Worm (Caenorhabditis elegans): Measurements from ENCODE around the gene F39C12.1.
A peak's percentile ranks its signal among the peaks of the same experiment; 100 is the strongest.

F39C12.1 gene

DNA sequence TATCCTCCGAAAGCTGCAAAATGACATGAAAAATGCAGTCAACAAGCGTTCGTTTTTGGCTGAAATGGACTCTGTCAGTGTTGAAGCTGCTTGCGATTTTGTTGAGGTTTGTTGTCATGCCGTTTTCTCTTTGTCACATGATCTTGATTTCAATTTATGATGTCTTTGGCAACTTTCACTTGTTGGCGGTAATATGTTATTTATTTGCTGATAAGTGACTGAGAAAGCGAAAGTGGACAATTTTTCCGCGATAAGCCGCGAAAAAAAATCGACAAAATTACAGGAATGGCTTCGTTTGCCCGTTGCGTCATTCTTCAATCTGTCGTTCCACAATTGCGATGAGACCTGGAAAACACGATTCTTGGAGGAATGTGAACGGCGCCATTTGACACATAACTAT lies 57.7 kb downstream of the F39C12.1 start:
- TF ChIP-seq sox-4 (tag; optimal IDR thresholded peaks at IDR 0.05), result no peak
- TF ChIP-seq hlh-30 (tag; optimal IDR thresholded peaks at IDR 0.05; ENCODE audit: insufficient read depth), result peak; percentile 26

DNA sequence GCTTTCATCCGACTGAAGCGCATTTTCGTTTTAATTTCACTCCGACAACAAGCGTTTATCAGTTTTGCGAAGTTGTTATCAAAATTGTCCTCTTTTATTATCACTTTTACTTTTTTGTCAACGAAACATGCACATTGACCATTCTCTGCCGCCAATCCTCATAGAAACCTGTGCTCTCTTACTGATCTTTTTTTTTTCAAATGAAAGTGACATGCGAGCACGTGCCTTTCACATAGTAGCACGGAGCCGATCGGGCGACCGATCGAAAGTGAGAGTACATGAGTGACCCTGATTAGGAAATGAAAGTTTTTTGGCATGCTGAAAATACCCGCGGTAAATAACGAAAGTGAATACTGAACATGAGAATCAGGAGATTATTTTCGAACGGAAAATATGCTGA lies 58.9 kb downstream of the F39C12.1 start:
- TF ChIP-seq nhr-11 (tag; optimal IDR thresholded peaks at IDR 0.05) (no peak), dve-1 (tag; optimal IDR thresholded peaks at IDR 0.05) (no peak), K02D7.2 (tag; optimal IDR thresholded peaks at IDR 0.05) (no peak), unc-42 (tag; optimal IDR thresholded peaks at IDR 0.05) (no peak), lin-11 (tag; optimal IDR thresholded peaks at IDR 0.05) (no peak), elt-2 (tag; optimal IDR thresholded peaks at IDR 0.05) (peak; percentile 75), dmd-4 (tag; optimal IDR thresholded peaks at IDR 0.05; ENCODE audit: borderline replicate concordance) (no peak), odd-2 (tag; optimal IDR thresholded peaks at IDR 0.05) (no peak), pqm-1 (tag; optimal IDR thresholded peaks at IDR 0.05) (peak; percentile 19), ceh-31 (tag; optimal IDR thresholded peaks at IDR 0.05) (no peak), ref-2 (tag; optimal IDR thresholded peaks at IDR 0.05) (no peak), nhr-232 (tag; optimal IDR thresholded peaks at IDR 0.05) (no peak), eyg-1 (tag; optimal IDR thresholded peaks at IDR 0.05) (no peak)

DNA sequence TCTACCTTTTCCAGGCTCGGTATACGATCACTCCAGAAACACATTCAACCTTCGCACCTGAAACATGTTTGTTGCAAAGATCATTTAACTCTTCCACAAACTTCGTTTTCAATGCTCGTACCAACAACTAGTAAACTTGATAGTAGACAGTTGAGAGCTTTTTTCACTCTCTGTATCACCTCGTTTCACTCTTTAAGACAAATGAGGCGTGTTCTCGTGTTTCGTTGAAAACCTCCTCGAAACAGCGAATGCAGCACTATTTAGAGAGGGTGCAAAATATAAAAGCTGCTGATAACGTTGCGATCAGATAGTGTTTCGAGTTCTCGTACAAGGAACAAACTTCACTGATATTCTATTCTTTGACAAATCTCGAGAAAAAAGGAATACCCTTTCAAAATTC lies 60.0 kb downstream of the F39C12.1 start, which contains the start of gene F43C9.1:
F43C9.1 (plus strand) TSS at position 301 of the 400 bp plus-strand sequence.
- TF ChIP-seq ref-2 (tag; optimal IDR thresholded peaks at IDR 0.05) (no peak), pax-1 (tag; optimal IDR thresholded peaks at IDR 0.05) (no peak), gmeb-2 (tag; optimal IDR thresholded peaks at IDR 0.05) (no peak), lim-6 (tag; optimal IDR thresholded peaks at IDR 0.05) (no peak), F13H6.1 (tag; optimal IDR thresholded peaks at IDR 0.05) (no peak), lin-11 (tag; optimal IDR thresholded peaks at IDR 0.05) (no peak), dmd-4 (tag; optimal IDR thresholded peaks at IDR 0.05; ENCODE audit: borderline replicate concordance) (no peak)

DNA sequence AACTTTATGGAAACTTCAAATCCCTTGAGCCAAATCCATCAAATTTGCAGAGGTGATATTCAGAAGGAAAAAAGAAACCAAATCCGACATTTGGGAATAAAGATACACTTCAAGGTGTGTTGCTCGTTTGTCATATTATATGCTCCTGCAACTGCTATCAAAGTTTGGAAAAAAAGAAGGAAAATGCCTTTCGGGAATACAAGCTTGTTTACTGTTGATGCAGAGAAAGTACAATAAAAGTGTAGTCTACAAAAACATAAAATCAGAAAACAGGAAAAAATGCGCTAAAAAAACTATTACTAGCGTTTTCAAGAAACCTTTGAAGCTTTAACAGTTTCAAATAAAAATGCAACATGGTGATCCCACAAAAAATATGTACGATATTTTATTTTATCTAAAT lies 62.4 kb downstream of the F39C12.1 start:
- TF ChIP-seq ama-1 (optimal IDR thresholded peaks at IDR 0.05), result no peak
- TF ChIP-seq hlh-8 (tag; optimal IDR thresholded peaks at IDR 0.05), result no peak
- TF ChIP-seq pha-4 (tag; optimal IDR thresholded peaks at IDR 0.05), result no peak
- TF ChIP-seq tbx-2 (tag; optimal IDR thresholded peaks at IDR 0.05), result no peak
- TF ChIP-seq ceh-30 (tag; optimal IDR thresholded peaks at IDR 0.05), result no peak
- no peak for TF ChIP-seq ceh-22 (tag; optimal IDR thresholded peaks at IDR 0.05)

DNA sequence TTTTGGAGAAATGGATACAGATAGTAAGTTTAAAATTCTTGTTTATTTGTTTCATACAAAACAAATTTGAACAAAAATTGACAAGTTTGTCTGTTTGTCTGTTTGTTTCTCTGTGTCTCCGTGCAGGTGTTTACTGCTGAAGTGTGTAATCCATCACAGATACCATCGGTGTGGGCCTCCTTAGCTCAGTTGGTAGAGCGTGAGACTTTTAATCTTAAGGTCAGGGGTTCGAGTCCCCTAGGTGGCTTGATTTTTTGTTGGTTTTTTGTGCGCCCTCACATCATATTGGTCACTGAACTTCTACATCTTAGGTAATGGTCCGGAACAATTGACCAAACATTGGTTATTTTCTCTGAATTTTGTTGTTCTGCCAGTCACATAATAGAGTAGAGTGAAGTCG lies 64.0 kb downstream of the F39C12.1 start:
- peak; percentile 60 for TF ChIP-seq elt-2 (tag; optimal IDR thresholded peaks at IDR 0.05)
- no peak for TF ChIP-seq F13H6.1 (tag; optimal IDR thresholded peaks at IDR 0.05)
- no peak for TF ChIP-seq pax-1 (tag; optimal IDR thresholded peaks at IDR 0.05)
- TF ChIP-seq unc-3 (GFP tag; conservative IDR thresholded peaks at IDR 0.05), result peak; percentile 47; the same call in 1 of the 2 replicates
- no peak for TF ChIP-seq unc-3 (tag; optimal IDR thresholded peaks at IDR 0.05)
- TF ChIP-seq dve-1 (tag; optimal IDR thresholded peaks at IDR 0.05), result peak; percentile 52
- peak; percentile 18 for TF ChIP-seq pat-9 (tag; optimal IDR thresholded peaks at IDR 0.05)
- TF ChIP-seq ceh-19 (GFP tag; optimal IDR thresholded peaks at IDR 0.05), result no peak
- TF ChIP-seq sox-2 (GFP tag; IDR thresholded peaks at IDR 0.05), result peak; percentile 3; the same call in 1 of the 2 replicates
- TF ChIP-seq rnt-1 (tag; optimal IDR thresholded peaks at IDR 0.05), result no peak
- no peak for TF ChIP-seq sox-4 (tag; optimal IDR thresholded peaks at IDR 0.05)
- peak; percentile 44 for TF ChIP-seq nhr-232 (tag; optimal IDR thresholded peaks at IDR 0.05)
- TF ChIP-seq sdc-2 (tag; optimal IDR thresholded peaks at IDR 0.05), result peak; percentile 31
- peak; percentile 21 for TF ChIP-seq fax-1 (tag; optimal IDR thresholded peaks at IDR 0.05)
- no peak for TF ChIP-seq K02D7.2 (tag; optimal IDR thresholded peaks at IDR 0.05)
- TF ChIP-seq fkh-10 (GFP tag; optimal IDR thresholded peaks at IDR 0.05), result no peak
- no peak for TF ChIP-seq npax-4 (tag; optimal IDR thresholded peaks at IDR 0.05)
- no peak for TF ChIP-seq ceh-9 (tag; optimal IDR thresholded peaks at IDR 0.05)
- peak; percentile 51 for TF ChIP-seq C38D4.7 (GFP tag; optimal IDR thresholded peaks at IDR 0.05)
- peak; percentile 69 for TF ChIP-seq ceh-6 (GFP tag; optimal IDR thresholded peaks at IDR 0.05)
- no peak for TF ChIP-seq ets-4 (tag; optimal IDR thresholded peaks at IDR 0.05)
- TF ChIP-seq K09A11.1 (tag; optimal IDR thresholded peaks at IDR 0.05; ENCODE audit: insufficient read depth), result peak; percentile 60
- no peak for TF ChIP-seq ceh-22 (tag; optimal IDR thresholded peaks at IDR 0.05)
- TF ChIP-seq tbx-2 (tag; optimal IDR thresholded peaks at IDR 0.05), result peak; percentile 54
- peak; percentile 19 for TF ChIP-seq ceh-18 (tag; optimal IDR thresholded peaks at IDR 0.05)
- TF ChIP-seq ceh-24 (tag; optimal IDR thresholded peaks at IDR 0.05), result no peak
- TF ChIP-seq ama-1 (optimal IDR thresholded peaks at IDR 0.05), result no peak
- no peak for TF ChIP-seq dmd-4 (tag; optimal IDR thresholded peaks at IDR 0.05; ENCODE audit: borderline replicate concordance)
- TF ChIP-seq odd-2 (tag; optimal IDR thresholded peaks at IDR 0.05), result peak; percentile 31
- TF ChIP-seq mec-3 (tag; optimal IDR thresholded peaks at IDR 0.05; ENCODE audit: borderline replicate concordance), result no peak
- no peak for TF ChIP-seq syd-9 (tag; optimal IDR thresholded peaks at IDR 0.05)

Measured in whole organism, late embryonic.